Worm (Caenorhabditis elegans) whole organism, midembryonic: ENCODE results near the gene ZK930.6.

Experiments
- cog-1 ChIP-seq: sonication (generic microtip); optimal IDR thresholded peaks from 2 replicates; lab custom pipeline; 2016; ENCODE audit warnings: missing genetic modification characterization, missing compliant biosample characterization
- flt-1 ChIP-seq: fragments of 200-800 bp; sonication (Bioruptor generic); IDR thresholded peaks from 2 replicates; pipeline ENCODE4 v1.3.6; 2022; ENCODE audit warnings: missing genetic modification characterization, missing compliant biosample characterization
- klf-2 ChIP-seq: fragments of 200-800 bp; sonication (Bioruptor generic); conservative IDR thresholded peaks from 2 replicates; pipeline ENCODE4 v1.3.6; 2022; ENCODE audit warnings: missing genetic modification reagents, missing genetic modification characterization, missing compliant biosample characterization
- med-1 ChIP-seq: sonication (generic microtip); optimal IDR thresholded peaks from 2 replicates; lab custom pipeline; 2017; ENCODE audit warnings: missing genetic modification characterization, mild to moderate bottlenecking, missing compliant biosample characterization, antibody characterized with exemption, missing genetic modification reagents; ENCODE audit not compliant: insufficient read depth
- ref-1 ChIP-seq: fragments of 200-800 bp; sonication (Bioruptor generic); conservative IDR thresholded peaks from 2 replicates; pipeline ENCODE4 v1.3.6; 2022; ENCODE audit warnings: missing genetic modification reagents, missing genetic modification characterization, missing compliant biosample characterization
- tab-1 ChIP-seq: fragments of 200-800 bp; sonication (Bioruptor generic); IDR thresholded peaks from 2 replicates; pipeline ENCODE4 v1.3.6; 2022; ENCODE audit warnings: missing genetic modification characterization, missing compliant biosample characterization
- ztf-23 ChIP-seq: fragments of 200-800 bp; sonication (Bioruptor generic); IDR thresholded peaks from 2 replicates; pipeline ENCODE4 v1.3.6; 2022; ENCODE audit warnings: missing genetic modification reagents, missing genetic modification characterization, missing compliant biosample characterization

DNA sequence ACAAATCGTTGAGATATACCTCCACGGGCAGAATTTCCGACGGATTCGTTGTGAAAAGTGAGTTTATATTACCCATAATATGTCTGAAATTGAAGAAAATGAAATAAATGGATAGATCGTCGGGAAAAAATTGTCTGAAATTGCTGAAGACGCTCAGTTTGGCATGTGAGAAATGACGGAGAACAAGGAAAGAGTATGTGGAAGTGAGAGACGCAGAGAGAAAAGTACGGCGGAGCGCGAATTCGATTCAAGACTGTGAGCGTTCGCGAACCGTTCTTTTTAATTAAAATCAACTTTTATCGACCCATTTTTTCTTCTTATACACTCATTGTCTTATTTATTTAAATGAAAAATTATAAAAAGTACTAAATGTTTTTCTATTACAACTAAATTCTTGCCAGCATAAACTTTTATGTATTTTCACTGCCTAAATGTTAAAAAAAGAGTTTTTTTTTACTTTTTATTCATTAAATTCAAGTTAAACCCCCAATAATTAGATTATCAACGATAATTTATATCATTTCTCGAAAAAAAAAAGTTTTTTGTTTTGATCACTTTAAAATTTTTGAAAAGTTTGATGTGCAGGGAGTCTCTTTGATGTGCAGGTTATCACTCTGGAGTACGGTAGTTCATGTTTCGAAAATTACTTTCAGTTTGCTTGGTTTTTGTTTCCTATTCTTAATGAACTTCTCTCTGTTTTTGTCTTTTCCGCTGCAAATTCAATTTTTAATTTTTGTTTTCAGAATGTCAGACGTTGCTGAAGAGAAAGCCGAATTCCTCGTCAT is 32.2 kb downstream of the ZK930.6 start, which contains the start of the genes vps-15 and hmg-12:
- TF ChIP-seq flt-1 (GFP tag; lab: Robert Waterston, UW) (no peak), cog-1 (tag; lab: Kevin White, UChicago) (no peak), med-1 (no peak), ztf-23 (GFP tag; lab: Robert Waterston, UW) (no peak), ref-1 (GFP tag; lab: Robert Waterston, UW) (no peak), klf-2 (GFP tag; lab: Robert Waterston, UW) (no peak), tab-1 (GFP tag; lab: Robert Waterston, UW) (no peak)
